Worm (Caenorhabditis elegans) whole organism, late embryonic: Measurements from ENCODE around the gene Y53G8AM.6.

Experiments used
- C08G9.2 ChIP-seq: sonication (generic microtip); optimal IDR thresholded peaks from 2 replicates; lab custom pipeline; 2016; ENCODE audit warnings: mild to moderate bottlenecking, missing genetic modification characterization, moderate library complexity, missing compliant biosample characterization
- C38D4.7 ChIP-seq: fragments of 200-800 bp; sonication (Bioruptor generic); optimal IDR thresholded peaks from 2 replicates; lab custom pipeline; 2018; ENCODE audit warnings: mild to moderate bottlenecking, missing genetic modification characterization, moderate library complexity, missing compliant biosample characterization
- F13H6.1 ChIP-seq: sonication (generic microtip); optimal IDR thresholded peaks from 2 replicates; lab custom pipeline; 2016; ENCODE audit warnings: missing genetic modification characterization, missing compliant biosample characterization
- Y22D7AL.16 ChIP-seq: sonication (generic microtip); optimal IDR thresholded peaks from 2 replicates; lab custom pipeline; 2016; ENCODE audit warnings: missing genetic modification characterization, missing compliant biosample characterization
- ahr-1 ChIP-seq: sonication (generic microtip); optimal IDR thresholded peaks from 2 replicates; lab custom pipeline; 2016; ENCODE audit warnings: missing genetic modification characterization, missing compliant biosample characterization
- ceh-14 ChIP-seq: sonication (generic microtip); optimal IDR thresholded peaks from 2 replicates; lab custom pipeline; 2016; ENCODE audit warnings: missing genotype, missing genetic modification characterization, missing compliant biosample characterization
- ceh-18 ChIP-seq: sonication (generic microtip); optimal IDR thresholded peaks from 2 replicates; lab custom pipeline; 2016; ENCODE audit warnings: missing genetic modification characterization, missing compliant biosample characterization
- ceh-19 ChIP-seq: fragments of 200-800 bp; sonication (Bioruptor generic); optimal IDR thresholded peaks from 2 replicates; lab custom pipeline; 2018; ENCODE audit warnings: mild to moderate bottlenecking, missing genetic modification characterization, missing compliant biosample characterization
- ceh-2 ChIP-seq: sonication (generic microtip); optimal IDR thresholded peaks from 2 replicates; lab custom pipeline; 2016; ENCODE audit warnings: missing genotype, missing genetic modification characterization, missing compliant biosample characterization
- ceh-24 ChIP-seq: sonication (generic microtip); optimal IDR thresholded peaks from 2 replicates; lab custom pipeline; 2016; ENCODE audit warnings: mild to moderate bottlenecking, missing genetic modification characterization, missing compliant biosample characterization
- ceh-30 ChIP-seq: fragments of 150-350 bp; optimal IDR thresholded peaks from 2 replicates; lab custom pipeline; 2014; ENCODE audit warnings: missing biosample characterization, missing genetic modification characterization
- ceh-31 ChIP-seq: sonication (generic microtip); optimal IDR thresholded peaks from 2 replicates; lab custom pipeline; 2016; ENCODE audit warnings: missing genetic modification characterization, missing compliant biosample characterization
- ceh-34 ChIP-seq: sonication (generic microtip); optimal IDR thresholded peaks from 2 replicates; lab custom pipeline; 2016; ENCODE audit warnings: mild to moderate bottlenecking, missing genetic modification characterization, missing compliant biosample characterization
- ceh-45 ChIP-seq: fragments of 200-800 bp; sonication (Bioruptor generic); IDR thresholded peaks from 2 replicates; pipeline ENCODE4 v1.3.6; 2022; ENCODE audit warnings: missing genetic modification reagents, missing genetic modification characterization, missing compliant biosample characterization
- ceh-48 ChIP-seq: sonication (generic microtip); optimal IDR thresholded peaks from 2 replicates; lab custom pipeline; 2016; ENCODE audit warnings: missing genetic modification characterization, inconsistent platforms, missing compliant biosample characterization
- ceh-6 ChIP-seq: fragments of 200-800 bp; sonication (Bioruptor generic); optimal IDR thresholded peaks from 2 replicates; lab custom pipeline; 2018; ENCODE audit warnings: mild to moderate bottlenecking, missing genetic modification characterization, missing compliant biosample characterization
- ceh-9 ChIP-seq: sonication (generic microtip); optimal IDR thresholded peaks from 2 replicates; lab custom pipeline; 2016; ENCODE audit warnings: mild to moderate bottlenecking, missing genetic modification characterization, inconsistent platforms, missing compliant biosample characterization
- che-1 ChIP-seq: sonication (generic microtip); optimal IDR thresholded peaks from 2 replicates; lab custom pipeline; 2016; ENCODE audit warnings: mild to moderate bottlenecking, missing genetic modification characterization, missing compliant biosample characterization
- elt-2 ChIP-seq: sonication (generic microtip); optimal IDR thresholded peaks from 2 replicates; lab custom pipeline; 2016; ENCODE audit warnings: missing genetic modification reagents, missing genetic modification characterization, missing compliant biosample characterization
- ets-4 ChIP-seq: sonication (generic microtip); optimal IDR thresholded peaks from 2 replicates; lab custom pipeline; 2016; ENCODE audit warnings: missing genetic modification characterization, missing compliant biosample characterization
- fkh-10 ChIP-seq: fragments of 150-350 bp; optimal IDR thresholded peaks from 2 replicates; lab custom pipeline; 2014; ENCODE audit warnings: missing biosample characterization, missing genetic modification reagents, missing genetic modification characterization
- gmeb-2 ChIP-seq: sonication (generic microtip); optimal IDR thresholded peaks from 2 replicates; lab custom pipeline; 2016; ENCODE audit warnings: missing genetic modification characterization, inconsistent platforms, missing compliant biosample characterization
- hlh-13 ChIP-seq: fragments of 200-800 bp; sonication (Bioruptor generic); optimal IDR thresholded peaks from 2 replicates; lab custom pipeline; 2018; ENCODE audit warnings: mild to moderate bottlenecking, missing genetic modification characterization, missing compliant biosample characterization
- hlh-6 ChIP-seq: sonication (generic microtip); optimal IDR thresholded peaks from 2 replicates; lab custom pipeline; 2016; ENCODE audit warnings: missing genotype, missing genetic modification characterization, missing compliant biosample characterization
- hlh-8 ChIP-seq: sonication (generic microtip); optimal IDR thresholded peaks from 2 replicates; lab custom pipeline; 2016; ENCODE audit warnings: missing genotype, missing genetic modification characterization, missing compliant biosample characterization
- lim-6 ChIP-seq: sonication (generic microtip); optimal IDR thresholded peaks from 2 replicates; lab custom pipeline; 2016; ENCODE audit warnings: missing genetic modification characterization, missing compliant biosample characterization
- mec-3 ChIP-seq: sonication (generic microtip); optimal IDR thresholded peaks from 2 replicates; lab custom pipeline; 2016; ENCODE audit warnings: borderline replicate concordance, missing genetic modification characterization, missing compliant biosample characterization
- nfya-1 ChIP-seq: sonication (generic microtip); optimal IDR thresholded peaks from 2 replicates; lab custom pipeline; 2017; ENCODE audit warnings: missing genetic modification characterization, mild to moderate bottlenecking, missing compliant biosample characterization, antibody characterized with exemption, moderate library complexity
- npax-4 ChIP-seq: sonication (generic microtip); optimal IDR thresholded peaks from 2 replicates; lab custom pipeline; 2016; ENCODE audit warnings: missing genetic modification characterization, missing compliant biosample characterization
- odd-2 ChIP-seq: sonication (generic microtip); optimal IDR thresholded peaks from 2 replicates; lab custom pipeline; 2017; ENCODE audit warnings: antibody characterized with exemption, mild to moderate bottlenecking, missing genetic modification characterization, missing compliant biosample characterization
- pag-3 ChIP-seq: sonication (generic microtip); optimal IDR thresholded peaks from 2 replicates; lab custom pipeline; 2016; ENCODE audit warnings: missing compliant biosample characterization, missing genetic modification characterization, borderline replicate concordance
- pax-1 ChIP-seq: fragments of 150-350 bp; optimal IDR thresholded peaks from 2 replicates; lab custom pipeline; 2014; ENCODE audit warnings: missing biosample characterization, missing genetic modification characterization
- pqm-1 ChIP-seq: sonication (generic microtip); optimal IDR thresholded peaks from 2 replicates; lab custom pipeline; 2016; ENCODE audit warnings: missing genetic modification characterization, missing compliant biosample characterization
- syd-9 ChIP-seq: sonication (generic microtip); optimal IDR thresholded peaks from 2 replicates; lab custom pipeline; 2016; ENCODE audit warnings: mild to moderate bottlenecking, missing genetic modification characterization, moderate library complexity, missing compliant biosample characterization
- ttx-3 ChIP-seq: sonication (generic microtip); optimal IDR thresholded peaks from 2 replicates; lab custom pipeline; 2016; ENCODE audit warnings: missing genetic modification reagents, missing genetic modification characterization, missing compliant biosample characterization
- unc-42 ChIP-seq: sonication (generic microtip); optimal IDR thresholded peaks from 2 replicates; lab custom pipeline; 2016; ENCODE audit warnings: missing genotype, missing genetic modification characterization, missing compliant biosample characterization
- unc-55 ChIP-seq: sonication (generic microtip); optimal IDR thresholded peaks from 2 replicates; lab custom pipeline; 2017; ENCODE audit warnings: missing biosample characterization, missing genetic modification reagents, missing genetic modification characterization
- unc-86 ChIP-seq: sonication (generic microtip); optimal IDR thresholded peaks from 2 replicates; lab custom pipeline; 2016; ENCODE audit warnings: missing genetic modification characterization, missing compliant biosample characterization
- ztf-16 ChIP-seq: sonication (generic microtip); optimal IDR thresholded peaks from 2 replicates; lab custom pipeline; 2017; ENCODE audit warnings: missing genetic modification characterization, missing compliant biosample characterization

Y53G8AM.6 gene

ce11 chrIII:3250596-3251112, 8.9 kb downstream of the Y53G8AM.6 start, which contains the start of gene Y53G8AL.4:
Y53G8AL.4 (minus strand) TSS chrIII:3250646.
- TF ChIP-seq C08G9.2 (tag; lab: Kevin White, UChicago) (no peak), ceh-18 (tag; lab: Kevin White, UChicago) (no peak), pag-3 (tag; lab: Kevin White, UChicago) (no peak), unc-55 (GFP tag; lab: Kevin White, UChicago) (no peak), hlh-6 (tag; lab: Kevin White, UChicago) (no peak), unc-86 (tag; lab: Kevin White, UChicago) (no peak), ceh-31 (tag; lab: Kevin White, UChicago) (no peak), unc-42 (tag; lab: Kevin White, UChicago) (no peak), ztf-16 (tag; lab: Kevin White, UChicago) (no peak), ttx-3 (tag; lab: Kevin White, UChicago) (no peak), ceh-24 (tag; lab: Kevin White, UChicago) (no peak), ceh-6 (no peak), hlh-13 (GFP tag; lab: Kevin White, UChicago) (no peak), npax-4 (tag; lab: Kevin White, UChicago) (no peak), F13H6.1 (no peak), odd-2 (tag; lab: Kevin White, UChicago) (no peak), gmeb-2 (no peak), pax-1 (tag; lab: Kevin White, UChicago) (no peak), ahr-1 (tag; lab: Kevin White, UChicago) (no peak), ceh-34 (tag; lab: Kevin White, UChicago) (no peak)
- TF ChIP-seq, all 69 proteins: peak for 0

ce11 chrIII:3249038-3249420, 10.6 kb downstream of the Y53G8AM.6 start:
- TF ChIP-seq ets-4 (tag; lab: Kevin White, UChicago) (no peak), ceh-45 (GFP tag; lab: Robert Waterston, UW) (no peak), lim-6 (tag; lab: Kevin White, UChicago) (no peak), ceh-14 (no peak), pax-1 (tag; lab: Kevin White, UChicago) (no peak), unc-42 (tag; lab: Kevin White, UChicago) (no peak), syd-9 (tag; lab: Kevin White, UChicago) (no peak), npax-4 (tag; lab: Kevin White, UChicago) (no peak), mec-3 (tag; lab: Kevin White, UChicago) (no peak), unc-86 (tag; lab: Kevin White, UChicago) (peak; percentile 12), ceh-9 (tag; lab: Kevin White, UChicago) (no peak), pag-3 (tag; lab: Kevin White, UChicago) (no peak), C38D4.7 (peak; percentile 33), ceh-30 (tag; lab: Kevin White, UChicago) (no peak), ceh-31 (tag; lab: Kevin White, UChicago) (no peak), ceh-48 (peak; percentile 15), hlh-8 (tag; lab: Kevin White, UChicago) (no peak), fkh-10 (GFP tag; lab: Kevin White, UChicago) (no peak), ceh-2 (no peak), Y22D7AL.16 (tag; lab: Kevin White, UChicago) (no peak), che-1 (peak; percentile 19)

- TF ChIP-seq unc-42 (tag; lab: Kevin White, UChicago), result peak; percentile 47
- peak; percentile 12 for TF ChIP-seq elt-2 (tag; lab: Kevin White, UChicago)
- no peak for TF ChIP-seq pqm-1 (tag; lab: Kevin White, UChicago)
- TF ChIP-seq C08G9.2 (tag; lab: Kevin White, UChicago), result peak; percentile 24
- no peak for TF ChIP-seq pag-3 (tag; lab: Kevin White, UChicago)
- TF ChIP-seq ceh-30 (tag; lab: Kevin White, UChicago), result peak; percentile 50
- TF ChIP-seq ceh-19 (GFP tag; lab: Kevin White, UChicago), result no peak
- TF ChIP-seq nfya-1 (tag; lab: Kevin White, UChicago), result peak; percentile 69
- TF ChIP-seq, all 69 proteins: peak for 5
Measured at ce11 chrIII:3248307-3249037, 11.1 kb downstream of the Y53G8AM.6 start, which contains the start of gene nduf-9. nduf-9 (minus strand) TSS chrIII:3248575.
